Fruit fly (Drosophila melanogaster): Measurements from ENCODE around the gene CG43288.

Gene CG43288

DNA sequence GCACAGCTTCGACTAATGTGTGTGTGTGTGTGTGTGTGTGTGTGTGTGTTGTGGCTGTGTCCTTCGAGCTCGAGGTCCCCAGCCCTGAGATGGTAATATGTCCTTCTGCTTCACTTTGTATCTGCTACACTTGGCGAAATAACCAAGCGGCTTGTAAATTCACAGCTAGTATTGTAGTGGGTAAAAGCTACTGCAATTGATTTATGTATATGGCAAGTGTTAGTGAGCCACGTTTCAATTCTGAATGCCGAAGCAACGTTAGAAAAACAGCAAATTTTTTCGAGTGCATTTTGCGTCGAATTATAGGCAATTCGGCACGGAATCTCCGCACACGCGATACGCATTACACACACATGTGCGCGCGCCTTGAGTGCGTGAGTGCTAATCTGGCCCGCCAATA, 49.8 kb downstream of the CG43288 start (continued):
- TF ChIP-seq CG31224 (GFP tag; IDR thresholded peaks at IDR 0.05) (peak; percentile 29; the same call in 1 of the 2 replicates), CG2202 (tag; optimal IDR thresholded peaks at IDR 0.05) (no peak), fu2 (GFP tag; optimal IDR thresholded peaks at IDR 0.05) (peak; percentile 13), pfk (GFP tag; optimal IDR thresholded peaks at IDR 0.05) (no peak), Rfx (GFP tag; IDR thresholded peaks at IDR 0.05) (peak; percentile 72), CG6654 (GFP tag; optimal IDR thresholded peaks at IDR 0.05) (no peak), ac (GFP tag; optimal IDR thresholded peaks at IDR 0.05) (no peak), stwl (tag; optimal IDR thresholded peaks at IDR 0.05) (no peak), Hmr (GFP tag; optimal IDR thresholded peaks at IDR 0.05) (peak; percentile 72), CG8478 (optimal IDR thresholded peaks at IDR 0.05) (no peak), Fer1 (GFP tag; optimal IDR thresholded peaks at IDR 0.05) (peak; percentile 62), CG43689 (GFP tag; IDR thresholded peaks at IDR 0.05) (no peak), gce (GFP tag; IDR thresholded peaks at IDR 0.05) (no peak), usp (GFP tag; optimal IDR thresholded peaks at IDR 0.05) (no peak), her (GFP tag; optimal IDR thresholded peaks at IDR 0.05) (no peak), Rx (GFP tag; IDR thresholded peaks at IDR 0.05) (peak; percentile 29; the same call in 1 of the 2 replicates), CG16815 (GFP tag; optimal IDR thresholded peaks at IDR 0.05) (peak; percentile 5), Dll (GFP tag; IDR thresholded peaks at IDR 0.05; ENCODE audit: partially characterized antibody) (no peak), grau (tag; optimal IDR thresholded peaks at IDR 0.05) (peak; percentile 64), phol (tag; optimal IDR thresholded peaks at IDR 0.05) (peak; percentile 41), ATbp (GFP tag; optimal IDR thresholded peaks at IDR 0.05) (peak; percentile 45), nerfin-2 (GFP tag; IDR thresholded peaks at IDR 0.05; ENCODE audit: partially characterized antibody) (no peak), Xrp1 (GFP tag; IDR thresholded peaks at IDR 0.05) (peak; percentile 58), CG9727 (GFP tag; optimal IDR thresholded peaks at IDR 0.05) (peak; percentile 26), Lim3 (GFP tag; IDR thresholded peaks at IDR 0.05) (no peak), trh (GFP tag; optimal IDR thresholded peaks at IDR 0.05) (no peak), Dp (GFP tag; optimal IDR thresholded peaks at IDR 0.05) (no peak), CG33557 (GFP tag; optimal IDR thresholded peaks at IDR 0.05) (no peak), bcd (GFP tag; optimal IDR thresholded peaks at IDR 0.05) (peak; percentile 51), pho (GFP tag; optimal IDR thresholded peaks at IDR 0.05) (peak; percentile 20), Antp (GFP tag; optimal IDR thresholded peaks at IDR 0.05) (peak; percentile 59), Usf (GFP tag; optimal IDR thresholded peaks at IDR 0.05) (no peak), croc (GFP tag; conservative IDR thresholded peaks at IDR 0.05) (no peak), BtbVII (GFP tag; optimal IDR thresholded peaks at IDR 0.05) (peak; percentile 27), CG10267 (tag; optimal IDR thresholded peaks at IDR 0.05) (peak; percentile 16), scrt (GFP tag; optimal IDR thresholded peaks at IDR 0.05) (peak; percentile 33), so (GFP tag; IDR thresholded peaks at IDR 0.05) (no peak), lbe (GFP tag; optimal IDR thresholded peaks at IDR 0.05) (no peak), jigr1 (GFP tag; IDR thresholded peaks at IDR 0.05) (no peak), Drgx (GFP tag; IDR thresholded peaks at IDR 0.05) (no peak), MESR4 (GFP tag; optimal IDR thresholded peaks at IDR 0.05) (no peak), Nf-YC (tag; optimal IDR thresholded peaks at IDR 0.05) (no peak), tx (GFP tag; optimal IDR thresholded peaks at IDR 0.05) (no peak), CG30431 (GFP tag; optimal IDR thresholded peaks at IDR 0.05) (peak; percentile 41), sqz (GFP tag; optimal IDR thresholded peaks at IDR 0.05) (no peak), CG12236 (GFP tag; optimal IDR thresholded peaks at IDR 0.05) (no peak), sima (GFP tag; optimal IDR thresholded peaks at IDR 0.05) (no peak), NC2α (GFP tag; optimal IDR thresholded peaks at IDR 0.05) (no peak), Trl (optimal IDR thresholded peaks at IDR 0.05) (no peak), Trl (GFP tag; optimal IDR thresholded peaks at IDR 0.05) (peak; percentile 28), az2 (GFP tag; optimal IDR thresholded peaks at IDR 0.05) (peak; percentile 28), dm (GFP tag; optimal IDR thresholded peaks at IDR 0.05) (no peak), CG14860 (GFP tag; IDR thresholded peaks at IDR 0.05; ENCODE audit: partially characterized antibody) (no peak)
